Worm (Caenorhabditis elegans): ENCODE data around the gene F15G9.6.

F15G9.6 gene

ce11 chrX:9735479-9735878, 25.9 kb downstream of the F15G9.6 start (continued):
- TF ChIP-seq nhr-71 (tag; optimal IDR thresholded peaks at IDR 0.05), result peak; percentile 17
- TF ChIP-seq pqm-1 (tag; optimal IDR thresholded peaks at IDR 0.05), result no peak
- no peak for TF ChIP-seq elt-2 (tag; optimal IDR thresholded peaks at IDR 0.05)
- TF ChIP-seq fkh-8 (tag; optimal IDR thresholded peaks at IDR 0.05), result no peak
- no peak for TF ChIP-seq fos-1 (tag; optimal IDR thresholded peaks at IDR 0.05)

DNA sequence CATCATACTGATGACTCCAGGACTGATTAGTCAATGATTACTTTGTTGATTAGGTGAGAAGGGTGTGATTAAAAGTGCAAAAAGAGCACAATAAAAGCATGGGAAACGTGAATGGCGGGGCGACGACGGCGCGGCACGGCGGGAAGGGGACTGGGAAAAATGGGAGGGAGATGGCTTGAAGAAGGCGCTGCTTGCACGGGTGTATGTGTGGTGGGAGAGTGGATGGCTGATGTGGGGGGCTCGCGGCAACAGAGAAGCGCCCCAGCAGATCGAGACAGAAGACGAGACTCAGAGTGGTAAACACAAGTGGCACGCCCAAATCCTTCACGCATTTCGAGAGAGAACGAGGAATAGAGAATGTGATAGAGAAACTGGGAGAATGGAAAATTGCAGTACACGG, 28.2 kb downstream of the F15G9.6 start, which contains the start of gene F15G9.5:
Gene F15G9.5, minus strand, starts transcription at position 159 of the 400 bp plus-strand sequence.
- TF ChIP-seq isw-1 (GFP tag; IDR thresholded peaks at IDR 0.05), result no peak
- TF ChIP-seq tbx-2 (tag; optimal IDR thresholded peaks at IDR 0.05), result peak; percentile 40
- peak; percentile 71 for TF ChIP-seq lin-14 (GFP tag; optimal IDR thresholded peaks at IDR 0.05)
- peak; percentile 17 for TF ChIP-seq nhr-71 (tag; optimal IDR thresholded peaks at IDR 0.05)
- no peak for TF ChIP-seq C04F5.9 (tag; optimal IDR thresholded peaks at IDR 0.05)
- TF ChIP-seq rnt-1 (tag; optimal IDR thresholded peaks at IDR 0.05), result peak; percentile 49
- TF ChIP-seq nhr-11 (tag; optimal IDR thresholded peaks at IDR 0.05), result no peak
- peak in 2 of 3 experiments; percentile 21 to 30 for TF ChIP-seq ceh-82 (tag; optimal IDR thresholded peaks at IDR 0.05)
- peak; percentile 36 for TF ChIP-seq fkh-10 (GFP tag; optimal IDR thresholded peaks at IDR 0.05)
- peak; percentile 30 for TF ChIP-seq unc-86 (tag; optimal IDR thresholded peaks at IDR 0.05)
- TF ChIP-seq skn-1 (tag; optimal IDR thresholded peaks at IDR 0.05), result no peak
- TF ChIP-seq swsn-7 (tag; optimal IDR thresholded peaks at IDR 0.05), result peak; percentile 20
- TF ChIP-seq fkh-8 (tag; optimal IDR thresholded peaks at IDR 0.05), result peak; percentile 57
- 0 out of 2 replicates have a peak, but pooled peaks have one; percentile 9 for TF ChIP-seq nhr-19 (GFP tag; conservative IDR thresholded peaks at IDR 0.05)
- peak; percentile 15 for TF ChIP-seq nhr-47 (tag; optimal IDR thresholded peaks at IDR 0.05)
- peak; percentile 28 for TF ChIP-seq dsc-1 (tag; optimal IDR thresholded peaks at IDR 0.05)
- TF ChIP-seq snu-23 (GFP tag; optimal IDR thresholded peaks at IDR 0.05), result peak; percentile 19
- no peak for TF ChIP-seq ceh-88 (GFP tag; IDR thresholded peaks at IDR 0.05)

DNA sequence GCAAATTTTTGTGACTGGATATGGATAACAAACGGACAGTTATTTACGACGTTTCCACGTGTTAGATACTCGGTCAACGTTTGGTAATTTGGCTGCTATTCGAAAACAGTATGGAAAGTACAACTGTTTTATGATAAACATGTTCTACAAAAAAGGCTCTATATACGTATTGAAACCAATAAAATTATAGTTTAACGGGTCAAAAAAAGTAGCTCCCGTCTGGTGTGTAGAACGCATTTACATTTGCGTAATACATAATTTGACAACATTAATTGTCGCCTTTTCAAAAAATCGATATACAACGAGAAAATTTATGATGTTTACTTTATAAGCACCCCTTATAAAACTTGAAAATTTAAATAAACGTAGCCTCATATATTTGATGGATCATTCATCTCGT, 32.5 kb downstream of the F15G9.6 start:
- TF ChIP-seq ama-1 (optimal IDR thresholded peaks at IDR 0.05) (no peak), fos-1 (tag; optimal IDR thresholded peaks at IDR 0.05) (no peak), efl-3 (GFP tag; optimal IDR thresholded peaks at IDR 0.05) (no peak), C16A3.4 (tag; optimal IDR thresholded peaks at IDR 0.05) (no peak), sox-4 (tag; optimal IDR thresholded peaks at IDR 0.05) (no peak), ets-5 (GFP tag; IDR thresholded peaks at IDR 0.05) (no peak), swsn-7 (tag; optimal IDR thresholded peaks at IDR 0.05) (no peak), hlh-17 (GFP tag; optimal IDR thresholded peaks at IDR 0.05; ENCODE audit: borderline replicate concordance) (no peak)

DNA sequence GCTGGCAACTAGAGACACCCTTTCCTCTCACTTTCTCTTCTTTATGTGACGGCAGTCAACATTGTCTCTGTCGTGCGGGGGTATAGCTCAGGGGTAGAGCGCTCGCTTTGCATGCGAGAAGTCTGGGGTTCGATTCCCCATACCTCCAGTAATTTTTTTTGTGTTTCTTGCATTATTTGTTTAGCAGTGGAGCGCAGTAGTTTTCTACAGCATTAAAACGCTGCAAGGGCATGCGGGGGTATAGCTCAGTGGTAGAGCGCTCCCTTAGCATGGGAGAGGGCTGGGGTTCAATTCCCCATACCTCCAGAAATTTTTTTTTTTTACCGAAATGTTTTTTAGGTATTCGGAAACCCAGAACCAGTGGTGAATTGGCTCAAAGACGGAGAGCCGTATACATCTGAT, 34.0 kb downstream of the F15G9.6 start:
- TF ChIP-seq xbp-1 (tag; optimal IDR thresholded peaks at IDR 0.05), result peak; percentile 75
- peak; percentile 73 for TF ChIP-seq ceh-88 (GFP tag; IDR thresholded peaks at IDR 0.05)
- peak in 2 of 3 experiments; percentile 37 to 49 for TF ChIP-seq dpl-1 (GFP tag; optimal IDR thresholded peaks at IDR 0.05)
- peak; percentile 49 to 85 (median 62) for TF ChIP-seq ceh-82 (tag; optimal IDR thresholded peaks at IDR 0.05)
- TF ChIP-seq unc-86 (tag; optimal IDR thresholded peaks at IDR 0.05), result peak; percentile 72
- TF ChIP-seq nhr-77 (tag; optimal IDR thresholded peaks at IDR 0.05), result peak; percentile 91
- peak; percentile 77 for TF ChIP-seq elt-2 (tag; optimal IDR thresholded peaks at IDR 0.05)
- TF ChIP-seq nhr-71 (tag; optimal IDR thresholded peaks at IDR 0.05), result peak; percentile 91
- TF ChIP-seq jun-1 (tag; optimal IDR thresholded peaks at IDR 0.05), result peak; percentile 86
- peak in 1 of 2 experiments; percentile 56 for TF ChIP-seq ztf-11 (tag; optimal IDR thresholded peaks at IDR 0.05)
- peak; percentile 87 for TF ChIP-seq nhr-20 (tag; optimal IDR thresholded peaks at IDR 0.05)
- peak; percentile 92 for TF ChIP-seq lir-3 (tag; optimal IDR thresholded peaks at IDR 0.05; ENCODE audit: poor library complexity)
- TF ChIP-seq aly-2 (tag; optimal IDR thresholded peaks at IDR 0.05), result peak; percentile 88
- TF ChIP-seq egl-13 (tag; optimal IDR thresholded peaks at IDR 0.05), result peak; percentile 69
- peak; percentile 89 for TF ChIP-seq swsn-7 (tag; optimal IDR thresholded peaks at IDR 0.05)
- TF ChIP-seq lin-35 (GFP tag; optimal IDR thresholded peaks at IDR 0.05), result peak; percentile 58 to 84
- peak; percentile 85 for TF ChIP-seq fkh-8 (tag; optimal IDR thresholded peaks at IDR 0.05)
- peak; percentile 89 for TF ChIP-seq dsc-1 (tag; optimal IDR thresholded peaks at IDR 0.05)
- peak; percentile 21 for TF ChIP-seq vab-15 (tag; optimal IDR thresholded peaks at IDR 0.05)
- TF ChIP-seq nhr-90 (tag; optimal IDR thresholded peaks at IDR 0.05; ENCODE audit: poor library complexity), result peak; percentile 89
- TF ChIP-seq nhr-47 (tag; optimal IDR thresholded peaks at IDR 0.05), result peak; percentile 93
- TF ChIP-seq sup-37 (GFP tag; optimal IDR thresholded peaks at IDR 0.05), result peak; percentile 70
- TF ChIP-seq irx-1 (tag; optimal IDR thresholded peaks at IDR 0.05), result peak; percentile 89
- peak in 1 of 2 experiments; percentile 69 for TF ChIP-seq lsy-2 (tag; optimal IDR thresholded peaks at IDR 0.05)
- peak; percentile 76 for TF ChIP-seq ceh-8 (GFP tag; optimal IDR thresholded peaks at IDR 0.05)
- TF ChIP-seq fkh-10 (GFP tag; optimal IDR thresholded peaks at IDR 0.05), result peak; percentile 86
- peak; percentile 69 for TF ChIP-seq mab-9 (GFP tag; IDR thresholded peaks at IDR 0.05)
- peak; percentile 42 for TF ChIP-seq lin-39 (tag; optimal IDR thresholded peaks at IDR 0.05)

Data from whole organism, L1 larva.